Worm (Caenorhabditis elegans): ENCODE data around the gene fbxa-82.
A peak's percentile ranks its signal among the peaks of the same experiment; 100 is the strongest.
"Not testable (repeated sequence)": the region's sequence is repeated elsewhere in the genome, so short reads cannot be mapped to it uniquely, and the experiment has no call there.

The fbxa-82 gene

DNA sequence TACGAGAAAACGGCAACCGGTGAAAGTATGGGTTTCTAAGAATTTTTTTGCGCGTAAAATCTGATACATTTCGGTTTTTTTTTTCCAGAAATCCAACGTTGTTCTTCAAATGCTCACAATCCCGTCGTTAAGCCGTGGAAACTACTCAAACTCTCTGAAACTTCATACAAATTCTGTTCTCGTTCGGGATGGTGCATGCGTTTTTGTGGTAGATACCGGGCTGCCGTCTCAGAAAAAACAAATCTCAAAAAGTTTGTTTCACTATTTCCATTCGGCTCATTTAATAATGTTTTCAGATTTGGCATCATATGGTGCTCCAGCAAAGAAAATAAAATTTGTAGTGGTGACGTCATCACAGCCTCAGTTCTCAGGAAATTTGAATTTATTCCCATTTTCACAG, 2.4 kb upstream of the fbxa-82 start:
- TF ChIP-seq zip-8 (tag; optimal IDR thresholded peaks at IDR 0.05) (peak; percentile 61), snpc-4 (tag; optimal IDR thresholded peaks at IDR 0.05) (no peak), mls-2 (tag; optimal IDR thresholded peaks at IDR 0.05) (no peak)

DNA sequence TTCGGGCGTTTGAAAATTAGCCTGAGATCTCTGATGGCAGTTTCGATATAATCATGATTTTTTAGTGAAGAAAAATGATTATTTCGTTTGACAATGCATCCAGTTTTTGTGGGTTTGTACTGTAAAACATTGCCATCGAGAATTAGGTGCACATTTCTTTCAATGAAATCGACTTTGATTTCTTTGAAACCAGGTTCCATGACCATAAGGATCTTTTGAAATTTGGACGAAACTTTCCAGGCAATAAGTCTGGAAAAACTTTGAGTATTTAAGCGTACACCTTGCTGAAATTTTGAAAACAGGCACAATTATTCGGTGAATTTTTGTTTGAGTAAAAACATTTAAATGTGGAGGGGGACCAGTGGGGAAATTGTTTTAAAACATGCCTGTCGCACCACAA, 610 bp downstream of the fbxa-82 start:
- TF ChIP-seq unc-39 (tag; optimal IDR thresholded peaks at IDR 0.05) (no peak), mep-1 (tag; optimal IDR thresholded peaks at IDR 0.05) (no peak), zip-8 (tag; optimal IDR thresholded peaks at IDR 0.05) (no peak), ceh-39 (tag; optimal IDR thresholded peaks at IDR 0.05) (no peak), nhr-2 (tag; optimal IDR thresholded peaks at IDR 0.05) (no peak), lin-32 (GFP tag; optimal IDR thresholded peaks at IDR 0.05) (no peak), nhr-237 (tag; optimal IDR thresholded peaks at IDR 0.05) (no peak), drap-1 (GFP tag; optimal IDR thresholded peaks at IDR 0.05) (no peak), flh-1 (GFP tag; optimal IDR thresholded peaks at IDR 0.05) (no peak), nhr-12 (tag; optimal IDR thresholded peaks at IDR 0.05) (no peak), ztf-11 (tag; optimal IDR thresholded peaks at IDR 0.05) (no peak), lin-13 (tag; optimal IDR thresholded peaks at IDR 0.05) (no peak), tbx-8 (GFP tag; optimal IDR thresholded peaks at IDR 0.05) (no peak)

DNA sequence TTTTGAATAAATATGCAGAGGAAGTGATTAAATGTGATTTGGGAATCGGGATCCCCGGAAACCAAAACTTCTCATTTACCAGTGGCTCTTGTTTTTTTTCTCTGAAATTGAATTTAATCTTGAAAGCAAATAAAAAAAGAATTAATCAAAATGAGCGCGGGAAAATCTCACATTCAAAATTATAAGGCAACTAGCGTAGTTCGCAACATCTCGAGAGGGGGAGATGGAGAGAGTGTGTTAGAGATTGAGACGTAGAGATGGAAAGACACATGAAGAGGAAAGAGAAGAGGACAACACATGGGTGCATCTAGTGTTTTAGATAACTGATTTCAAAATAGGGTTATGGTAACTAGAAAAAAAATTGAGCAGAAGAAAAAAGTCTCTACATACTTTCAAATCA, 4.2 kb downstream of the fbxa-82 start, which contains the start of gene sdc-3:
TSS of gene sdc-3 (minus strand) at position 101 of the 400 bp plus-strand sequence.
- TF ChIP-seq zip-8 (tag; optimal IDR thresholded peaks at IDR 0.05) = no peak
- TF ChIP-seq nhr-237 (tag; optimal IDR thresholded peaks at IDR 0.05) = no peak
- no peak for TF ChIP-seq lsy-2 (tag; optimal IDR thresholded peaks at IDR 0.05)
- no peak for TF ChIP-seq elt-1 (tag; optimal IDR thresholded peaks at IDR 0.05; ENCODE audit: borderline replicate concordance, insufficient read depth)
- no peak for TF ChIP-seq mab-5 (tag; optimal IDR thresholded peaks at IDR 0.05)
- TF ChIP-seq ceh-83 (GFP tag; optimal IDR thresholded peaks at IDR 0.05) = no peak
- no peak for TF ChIP-seq drap-1 (GFP tag; optimal IDR thresholded peaks at IDR 0.05)
- no peak for TF ChIP-seq sptf-1 (tag; optimal IDR thresholded peaks at IDR 0.05)
- TF ChIP-seq mep-1 (tag; optimal IDR thresholded peaks at IDR 0.05) = no peak
- no peak for TF ChIP-seq sem-2 (GFP tag; optimal IDR thresholded peaks at IDR 0.05)
- no peak for TF ChIP-seq mls-2 (tag; optimal IDR thresholded peaks at IDR 0.05)
- no peak for TF ChIP-seq tbx-8 (GFP tag; optimal IDR thresholded peaks at IDR 0.05)
- TF ChIP-seq ham-2 (GFP tag; optimal IDR thresholded peaks at IDR 0.05) = no peak
- TF ChIP-seq elt-3 (tag; optimal IDR thresholded peaks at IDR 0.05) = no peak
- TF ChIP-seq lin-32 (GFP tag; optimal IDR thresholded peaks at IDR 0.05) = no peak
- no peak for TF ChIP-seq blmp-1 (tag; optimal IDR thresholded peaks at IDR 0.05)
- TF ChIP-seq pha-4 (tag; optimal IDR thresholded peaks at IDR 0.05) = no peak
- TF ChIP-seq unc-39 (tag; optimal IDR thresholded peaks at IDR 0.05) = no peak

DNA sequence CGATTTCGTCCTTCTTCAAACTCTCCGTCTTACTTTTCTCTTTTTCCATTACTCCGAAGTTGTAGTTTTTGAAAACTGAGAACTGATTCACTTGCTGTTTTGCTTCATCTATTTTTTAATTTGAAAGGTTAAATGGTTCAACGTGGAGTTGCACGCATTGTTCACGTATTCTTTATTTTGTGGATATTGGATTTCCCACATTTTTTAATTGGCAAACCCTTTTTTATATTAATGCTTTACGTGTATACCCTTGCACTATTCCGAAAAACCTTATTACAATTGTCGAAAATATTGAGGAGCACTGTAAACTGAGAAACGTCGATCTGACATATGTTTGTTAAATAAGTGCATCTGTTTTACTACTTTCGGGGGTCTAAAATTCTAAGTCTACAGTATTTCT, 15.6 kb downstream of the fbxa-82 start, which contains the start of gene melo-3:
TSS of gene melo-3 (minus strand) at position 101 of the 400 bp plus-strand sequence.
- not testable (repeated sequence) for TF ChIP-seq flh-1 (GFP tag; optimal IDR thresholded peaks at IDR 0.05); hlh-1 (tag; optimal IDR thresholded peaks at IDR 0.05); zip-8 (tag; optimal IDR thresholded peaks at IDR 0.05)

DNA sequence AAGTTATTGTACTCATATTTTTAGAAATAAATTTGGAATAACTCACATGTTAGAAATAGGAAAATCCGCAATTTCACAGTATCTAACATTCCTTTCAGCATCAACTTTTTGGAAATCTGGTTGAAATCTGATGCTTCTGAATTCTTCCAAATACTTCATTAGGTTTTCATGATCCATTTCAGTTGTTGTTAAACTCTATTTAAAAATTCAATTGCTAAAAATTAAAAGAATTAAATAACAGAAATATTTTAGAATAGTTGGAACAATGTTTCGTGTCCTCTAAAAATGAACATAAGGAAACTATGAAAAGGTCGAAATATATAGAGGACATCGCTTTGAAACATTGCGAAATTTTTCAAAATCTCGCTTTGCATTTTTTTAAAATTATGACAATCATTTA, 21.0 kb downstream of the fbxa-82 start, which contains the start of gene cng-1:
TSS of gene cng-1 (minus strand) at position 101 of the 400 bp plus-strand sequence.
- TF ChIP-seq nhr-28 (tag; optimal IDR thresholded peaks at IDR 0.05); cnd-1 (tag; optimal IDR thresholded peaks at IDR 0.05); elt-1 (tag; optimal IDR thresholded peaks at IDR 0.05; ENCODE audit: borderline replicate concordance, insufficient read depth): not testable (repeated sequence)

DNA sequence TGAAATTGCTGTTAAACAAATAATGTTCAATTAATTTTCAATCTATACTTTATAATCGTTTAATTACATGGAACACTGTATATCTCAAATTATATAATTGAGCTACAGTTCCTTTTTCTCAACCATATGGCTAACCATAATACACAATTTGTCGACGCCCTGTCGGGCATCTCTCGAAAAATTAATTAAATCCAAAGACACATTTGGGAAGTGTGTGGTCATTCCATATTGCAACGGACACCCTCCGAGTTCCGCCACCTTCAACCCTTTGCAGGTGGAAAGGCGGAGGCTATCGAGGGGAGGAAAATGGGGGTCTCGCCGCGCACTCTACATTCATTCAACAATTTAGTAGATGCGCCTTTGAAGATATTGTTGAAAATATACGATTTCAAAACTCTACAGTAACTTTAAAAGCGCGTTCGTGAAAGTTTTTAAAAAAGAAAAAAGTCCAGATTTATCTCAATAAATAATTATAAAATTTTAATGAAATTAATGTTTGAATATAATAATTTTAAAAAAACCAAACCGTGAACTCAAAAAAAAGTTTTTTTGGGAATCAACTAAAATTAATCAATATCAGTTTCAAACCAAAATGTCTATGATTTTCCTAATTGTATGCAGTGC, 23.3 kb downstream of the fbxa-82 start, which contains the start of gene F14H8.8:
TSS of gene F14H8.8 (plus strand) at position 574 of the 624 bp plus-strand sequence.
- no peak for TF ChIP-seq lsy-2 (tag; optimal IDR thresholded peaks at IDR 0.05)
- TF ChIP-seq ces-1 (GFP tag; optimal IDR thresholded peaks at IDR 0.05) = no peak
- TF ChIP-seq nhr-237 (tag; optimal IDR thresholded peaks at IDR 0.05) = no peak
- no peak for TF ChIP-seq nhr-76 (tag; optimal IDR thresholded peaks at IDR 0.05)
- TF ChIP-seq nhr-28 (tag; optimal IDR thresholded peaks at IDR 0.05) = no peak
- no peak for TF ChIP-seq blmp-1 (tag; optimal IDR thresholded peaks at IDR 0.05)
- no peak for TF ChIP-seq unc-39 (tag; optimal IDR thresholded peaks at IDR 0.05)
- TF ChIP-seq ceh-83 (GFP tag; optimal IDR thresholded peaks at IDR 0.05) = no peak
- no peak for TF ChIP-seq elt-3 (tag; optimal IDR thresholded peaks at IDR 0.05)
- TF ChIP-seq M03D4.4 (tag; optimal IDR thresholded peaks at IDR 0.05) = no peak
- TF ChIP-seq lin-13 (tag; optimal IDR thresholded peaks at IDR 0.05) = no peak
- no peak for TF ChIP-seq hlh-1 (tag; optimal IDR thresholded peaks at IDR 0.05)
- no peak for TF ChIP-seq mab-5 (tag; optimal IDR thresholded peaks at IDR 0.05)
- peak; percentile 36 for TF ChIP-seq ceh-39 (tag; optimal IDR thresholded peaks at IDR 0.05)
- peak; percentile 2 for TF ChIP-seq nhr-2 (tag; optimal IDR thresholded peaks at IDR 0.05)
- TF ChIP-seq lin-32 (GFP tag; optimal IDR thresholded peaks at IDR 0.05) = no peak
- TF ChIP-seq mep-1 (tag; optimal IDR thresholded peaks at IDR 0.05) = peak; percentile 28
- TF ChIP-seq ceh-43 (GFP tag; optimal IDR thresholded peaks at IDR 0.05) = peak; percentile 35
- TF ChIP-seq zip-8 (tag; optimal IDR thresholded peaks at IDR 0.05) = no peak
- no peak for TF ChIP-seq tbx-8 (GFP tag; optimal IDR thresholded peaks at IDR 0.05)
- TF ChIP-seq bed-3 (GFP tag; optimal IDR thresholded peaks at IDR 0.05) = no peak
- peak; percentile 61 for TF ChIP-seq drap-1 (GFP tag; optimal IDR thresholded peaks at IDR 0.05)
- TF ChIP-seq unc-62 (GFP tag; optimal IDR thresholded peaks at IDR 0.05) = no peak

All from whole organism, mixed stage, embryonic.